Fruit fly (Drosophila melanogaster): Measurements from ENCODE around the gene NimB2.

The NimB2 gene

DNA sequence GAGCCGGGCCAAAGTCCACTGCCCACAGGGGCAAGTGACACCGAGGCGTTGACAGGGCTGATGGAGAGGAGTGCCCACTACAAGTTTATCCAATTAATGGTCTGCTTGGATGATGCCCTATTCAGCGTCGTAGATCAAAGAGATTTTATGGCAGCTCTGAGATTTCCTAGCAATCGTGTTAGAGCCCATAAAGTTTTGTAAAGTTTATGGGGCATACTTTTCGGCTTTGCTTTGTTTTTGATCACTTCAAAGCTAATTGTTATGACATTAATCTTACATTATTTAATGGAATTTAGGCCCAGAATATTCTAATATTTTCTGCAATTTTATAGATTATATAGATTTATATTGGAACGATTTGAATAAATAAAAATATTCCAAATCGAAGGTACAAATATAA lies 6.4 kb downstream of the NimB2 start:
- TF ChIP-seq Dif (GFP tag; optimal IDR thresholded peaks at IDR 0.05; ENCODE audit: partially characterized antibody) (peak; percentile 34), Hr83 (GFP tag; optimal IDR thresholded peaks at IDR 0.05; ENCODE audit: poor library complexity, severe bottlenecking) (no peak), dsf (GFP tag; optimal IDR thresholded peaks at IDR 0.05; ENCODE audit: borderline replicate concordance) (no peak), Myc (optimal IDR thresholded peaks at IDR 0.05) (peak; percentile 7), sage (GFP tag; optimal IDR thresholded peaks at IDR 0.05) (no peak), br (GFP tag; optimal IDR thresholded peaks at IDR 0.05) (no peak), usp (GFP tag; optimal IDR thresholded peaks at IDR 0.05) (no peak), CG9705 (GFP tag; optimal IDR thresholded peaks at IDR 0.05) (no peak), ey (GFP tag; optimal IDR thresholded peaks at IDR 0.05) (no peak), CG32264 (GFP tag; optimal IDR thresholded peaks at IDR 0.05) (no peak), h (GFP tag; optimal IDR thresholded peaks at IDR 0.05) (no peak), sv (GFP tag; optimal IDR thresholded peaks at IDR 0.05) (no peak)

DNA sequence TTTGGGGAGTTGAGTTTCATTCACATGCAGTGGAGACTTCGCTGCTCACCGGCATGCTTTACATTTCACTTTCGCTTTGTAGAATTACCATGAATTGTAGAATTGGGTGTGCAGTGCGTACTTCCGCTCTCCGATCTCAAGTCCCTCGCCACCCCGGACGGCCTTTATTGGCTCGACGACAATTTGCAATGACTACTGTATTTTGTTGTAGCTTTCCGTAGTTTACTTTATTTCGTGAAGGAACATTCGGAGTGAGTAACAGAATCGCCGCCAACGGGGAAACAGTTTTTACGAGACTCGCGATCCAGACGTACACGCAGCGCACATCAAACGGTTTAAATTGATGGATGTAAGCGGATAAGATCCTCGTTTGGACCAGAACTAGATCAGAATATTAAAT lies 9.6 kb downstream of the NimB2 start, which contains the start of gene NimA:
NimA (plus strand) TSS at position 301 of the 400 bp plus-strand sequence.
- TF ChIP-seq sage (GFP tag; optimal IDR thresholded peaks at IDR 0.05): no peak
- TF ChIP-seq dl (GFP tag; optimal IDR thresholded peaks at IDR 0.05; ENCODE audit: insufficient read depth in 1 of 2, partially characterized antibody in 2 of 2): no peak
- no peak for TF ChIP-seq Abd-B (GFP tag; optimal IDR thresholded peaks at IDR 0.05)
- TF ChIP-seq N (GFP tag; optimal IDR thresholded peaks at IDR 0.05): no peak
- no peak for TF ChIP-seq Sp1 (GFP tag; optimal IDR thresholded peaks at IDR 0.05)
- TF ChIP-seq Vsx2 (GFP tag; optimal IDR thresholded peaks at IDR 0.05; ENCODE audit: partially characterized antibody): no peak
- TF ChIP-seq br (GFP tag; optimal IDR thresholded peaks at IDR 0.05): no peak
- no peak for TF ChIP-seq CG9705 (GFP tag; optimal IDR thresholded peaks at IDR 0.05)
- no peak for TF ChIP-seq sv (GFP tag; optimal IDR thresholded peaks at IDR 0.05)
- no peak for TF ChIP-seq Rel (GFP tag; optimal IDR thresholded peaks at IDR 0.05)
- no peak for TF ChIP-seq Rel (tag; optimal IDR thresholded peaks at IDR 0.05)
- no peak for TF ChIP-seq Dif (GFP tag; optimal IDR thresholded peaks at IDR 0.05; ENCODE audit: partially characterized antibody)
- no peak for TF ChIP-seq Hnf4 (GFP tag; optimal IDR thresholded peaks at IDR 0.05)
- TF ChIP-seq usp (GFP tag; optimal IDR thresholded peaks at IDR 0.05): no peak
- TF ChIP-seq Jra (GFP tag; optimal IDR thresholded peaks at IDR 0.05): no peak
- TF ChIP-seq Mio (GFP tag; optimal IDR thresholded peaks at IDR 0.05): no peak
- no peak for TF ChIP-seq brk (GFP tag; optimal IDR thresholded peaks at IDR 0.05)
- TF ChIP-seq h (GFP tag; optimal IDR thresholded peaks at IDR 0.05): no peak

DNA sequence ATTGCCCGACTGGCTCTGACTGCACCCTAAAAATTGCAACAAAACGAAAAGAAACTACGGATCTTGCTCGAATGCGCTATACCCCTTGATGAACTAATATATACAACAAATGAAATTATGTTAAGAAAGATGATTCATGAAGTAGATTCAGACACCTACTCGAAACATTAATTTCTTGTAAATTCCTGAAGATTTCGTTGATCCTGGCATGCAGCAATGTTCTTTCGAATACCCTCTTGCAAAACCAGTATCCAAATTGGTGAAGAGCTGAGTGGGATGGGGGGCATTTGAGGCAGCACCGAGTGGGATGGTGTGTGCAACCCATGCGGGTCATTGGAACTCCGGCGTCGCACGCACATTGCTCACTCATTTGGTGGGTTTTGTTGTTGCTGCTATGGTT lies 11.0 kb downstream of the NimB2 start:
- TF ChIP-seq HLH106 (tag; optimal IDR thresholded peaks at IDR 0.05) (peak; percentile 98), rgr (GFP tag; optimal IDR thresholded peaks at IDR 0.05) (peak; percentile 96), usp (GFP tag; optimal IDR thresholded peaks at IDR 0.05) (no peak), foxo (GFP tag; optimal IDR thresholded peaks at IDR 0.05) (peak; percentile 29 to 97), sv (GFP tag; optimal IDR thresholded peaks at IDR 0.05) (no peak), Sp1 (GFP tag; optimal IDR thresholded peaks at IDR 0.05) (peak; percentile 96), jim (GFP tag; optimal IDR thresholded peaks at IDR 0.05) (no peak), ey (GFP tag; optimal IDR thresholded peaks at IDR 0.05) (peak; percentile 98), CrebA (GFP tag; optimal IDR thresholded peaks at IDR 0.05; ENCODE audit: borderline replicate concordance) (peak; percentile 78), psq (GFP tag; optimal IDR thresholded peaks at IDR 0.05) (peak; percentile 93), br (GFP tag; optimal IDR thresholded peaks at IDR 0.05) (peak; percentile 97), GATAd (GFP tag; optimal IDR thresholded peaks at IDR 0.05) (peak; percentile 87), dsf (GFP tag; optimal IDR thresholded peaks at IDR 0.05; ENCODE audit: borderline replicate concordance) (peak; percentile 88), Hr83 (GFP tag; optimal IDR thresholded peaks at IDR 0.05; ENCODE audit: poor library complexity, severe bottlenecking) (no peak), Hr78 (GFP tag; optimal IDR thresholded peaks at IDR 0.05) (no peak), brk (GFP tag; optimal IDR thresholded peaks at IDR 0.05) (peak; percentile 95), Myc (optimal IDR thresholded peaks at IDR 0.05) (no peak), Dif (GFP tag; optimal IDR thresholded peaks at IDR 0.05; ENCODE audit: partially characterized antibody) (peak; percentile 29), CG9705 (GFP tag; optimal IDR thresholded peaks at IDR 0.05) (peak; percentile 72), Vsx2 (GFP tag; optimal IDR thresholded peaks at IDR 0.05; ENCODE audit: partially characterized antibody) (no peak), dmrt93B (GFP tag; optimal IDR thresholded peaks at IDR 0.05) (peak; percentile 95), Abd-B (GFP tag; optimal IDR thresholded peaks at IDR 0.05) (no peak), tai (GFP tag; optimal IDR thresholded peaks at IDR 0.05) (peak; percentile 96), Rel (GFP tag; optimal IDR thresholded peaks at IDR 0.05) (peak; percentile 74), Rel (tag; optimal IDR thresholded peaks at IDR 0.05) (peak; percentile 72), dl (GFP tag; optimal IDR thresholded peaks at IDR 0.05; ENCODE audit: insufficient read depth in 1 of 2, partially characterized antibody in 2 of 2) (no peak), fru (GFP tag; optimal IDR thresholded peaks at IDR 0.05) (peak; percentile 97), h (GFP tag; optimal IDR thresholded peaks at IDR 0.05) (peak; percentile 95), N (GFP tag; optimal IDR thresholded peaks at IDR 0.05) (no peak), lola (GFP tag; optimal IDR thresholded peaks at IDR 0.05) (no peak), Dfd (GFP tag; optimal IDR thresholded peaks at IDR 0.05) (no peak), CG32264 (GFP tag; optimal IDR thresholded peaks at IDR 0.05) (peak; percentile 84), OdsH (GFP tag; optimal IDR thresholded peaks at IDR 0.05) (peak; percentile 97), Mio (GFP tag; optimal IDR thresholded peaks at IDR 0.05) (peak; percentile 72), pan (optimal IDR thresholded peaks at IDR 0.05) (peak; percentile 58), sage (GFP tag; optimal IDR thresholded peaks at IDR 0.05) (peak; percentile 88), woc (GFP tag; optimal IDR thresholded peaks at IDR 0.05) (peak; percentile 95), Jra (GFP tag; optimal IDR thresholded peaks at IDR 0.05) (peak; percentile 95), Hnf4 (GFP tag; optimal IDR thresholded peaks at IDR 0.05) (peak; percentile 97)

Data from whole organism, wandering third instar larva.